Worm (Caenorhabditis elegans): ENCODE data around the gene Y70C5A.3.

Y70C5A.3 gene

ce11 chrV:16570697-16571096 is 50.0 kb downstream of the Y70C5A.3 start, which contains the start of gene nhr-233:
Gene nhr-233 (minus strand): TSS chrV:16570797.
- TF ChIP-seq flh-1 (GFP tag; optimal IDR thresholded peaks at IDR 0.05) (no peak), lsy-2 (tag; optimal IDR thresholded peaks at IDR 0.05) (no peak), lin-32 (GFP tag; optimal IDR thresholded peaks at IDR 0.05) (no peak), mep-1 (tag; optimal IDR thresholded peaks at IDR 0.05) (no peak), tbx-8 (GFP tag; optimal IDR thresholded peaks at IDR 0.05) (no peak), unc-120 (tag; optimal IDR thresholded peaks at IDR 0.05; ENCODE audit: poor library complexity, severe bottlenecking) (no peak), zip-8 (tag; optimal IDR thresholded peaks at IDR 0.05) (no peak), sptf-1 (tag; optimal IDR thresholded peaks at IDR 0.05) (no peak), unc-39 (tag; optimal IDR thresholded peaks at IDR 0.05) (no peak), ceh-83 (GFP tag; optimal IDR thresholded peaks at IDR 0.05) (no peak), elt-3 (tag; optimal IDR thresholded peaks at IDR 0.05) (no peak), snpc-4 (tag; optimal IDR thresholded peaks at IDR 0.05) (no peak), unc-62 (GFP tag; optimal IDR thresholded peaks at IDR 0.05) (no peak), pha-4 (tag; optimal IDR thresholded peaks at IDR 0.05) (no peak), hlh-1 (tag; optimal IDR thresholded peaks at IDR 0.05) (no peak), nhr-28 (tag; optimal IDR thresholded peaks at IDR 0.05) (no peak), mab-5 (tag; optimal IDR thresholded peaks at IDR 0.05) (no peak), ham-2 (GFP tag; optimal IDR thresholded peaks at IDR 0.05) (no peak)
